Worm (Caenorhabditis elegans) whole organism, mixed stage, embryonic: ENCODE data around the gene pat-4.

Experiments used
- bed-3 ChIP-seq: fragments of 200-800 bp; sonication (Bioruptor generic); optimal IDR thresholded peaks from 3 replicates; lab custom pipeline; 2018; ENCODE audit warnings: mild to moderate bottlenecking, missing genetic modification characterization, moderate library complexity, missing compliant biosample characterization
- blmp-1 ChIP-seq: fragments of 150-350 bp; optimal IDR thresholded peaks from 2 replicates; lab custom pipeline; 2014; ENCODE audit warnings: missing biosample characterization, missing genetic modification characterization
- ceh-39 ChIP-seq: fragments of 150-350 bp; optimal IDR thresholded peaks from 2 replicates; lab custom pipeline; 2014; ENCODE audit warnings: missing biosample characterization, missing genetic modification characterization
- ceh-43 ChIP-seq: fragments of 200-800 bp; sonication (Bioruptor generic); optimal IDR thresholded peaks from 2 replicates; lab custom pipeline; 2018; ENCODE audit warnings: mild to moderate bottlenecking, missing genetic modification characterization, moderate library complexity, missing compliant biosample characterization
- ceh-83 ChIP-seq: fragments of 200-800 bp; sonication (Bioruptor generic); optimal IDR thresholded peaks from 2 replicates; lab custom pipeline; 2018; ENCODE audit warnings: mild to moderate bottlenecking, missing genetic modification characterization, missing compliant biosample characterization
- ces-1 ChIP-seq: fragments of 150-350 bp; optimal IDR thresholded peaks from 2 replicates; lab custom pipeline; 2014; ENCODE audit warnings: missing biosample characterization, missing genetic modification reagents, missing genetic modification characterization
- cnd-1 ChIP-seq: fragments of 200-800 bp; sonication (Bioruptor generic); optimal IDR thresholded peaks from 2 replicates; lab custom pipeline; 2018; ENCODE audit warnings: mild to moderate bottlenecking, missing genetic modification characterization, missing compliant biosample characterization
- drap-1 ChIP-seq: fragments of 200-800 bp; sonication (Bioruptor generic); optimal IDR thresholded peaks from 3 replicates; lab custom pipeline; 2018; ENCODE audit warnings: mild to moderate bottlenecking, missing genetic modification characterization, missing compliant biosample characterization
- elt-1 ChIP-seq: sonication (generic microtip); optimal IDR thresholded peaks from 2 replicates; lab custom pipeline; 2017; ENCODE audit warnings: missing genetic modification characterization, mild to moderate bottlenecking, missing compliant biosample characterization, antibody characterized with exemption, moderate library complexity, borderline replicate concordance; ENCODE audit not compliant: insufficient read depth
- elt-3 ChIP-seq: fragments of 150-350 bp; optimal IDR thresholded peaks from 2 replicates; lab custom pipeline; 2014; ENCODE audit warnings: missing biosample characterization, missing genetic modification characterization
- flh-1 ChIP-seq: fragments of 200-800 bp; sonication (Bioruptor generic); optimal IDR thresholded peaks from 2 replicates; lab custom pipeline; 2018; ENCODE audit warnings: mild to moderate bottlenecking, missing genetic modification characterization, moderate library complexity, missing compliant biosample characterization
- ham-2 ChIP-seq: fragments of 200-800 bp; sonication (Bioruptor generic); optimal IDR thresholded peaks from 2 replicates; lab custom pipeline; 2018; ENCODE audit warnings: mild to moderate bottlenecking, missing genetic modification characterization, missing compliant biosample characterization
- hlh-1 ChIP-seq: fragments of 150-350 bp; optimal IDR thresholded peaks from 2 replicates; lab custom pipeline; 2014; ENCODE audit warnings: missing biosample characterization, missing genetic modification reagents, missing genetic modification characterization
- lin-13 ChIP-seq: fragments of 150-350 bp; optimal IDR thresholded peaks from 2 replicates; lab custom pipeline; 2014; ENCODE audit warnings: missing biosample characterization, missing genetic modification characterization
- lin-32 ChIP-seq: fragments of 200-800 bp; sonication (Bioruptor generic); optimal IDR thresholded peaks from 2 replicates; lab custom pipeline; 2018; ENCODE audit warnings: mild to moderate bottlenecking, missing genetic modification characterization, missing compliant biosample characterization
- lsy-2 ChIP-seq: fragments of 150-350 bp; optimal IDR thresholded peaks from 2 replicates; lab custom pipeline; 2014; ENCODE audit warnings: missing biosample characterization, missing genetic modification characterization
- mab-5 ChIP-seq: fragments of 150-350 bp; optimal IDR thresholded peaks from 2 replicates; lab custom pipeline; 2014; ENCODE audit warnings: missing biosample characterization, missing genetic modification characterization
- mep-1 ChIP-seq: fragments of 150-350 bp; optimal IDR thresholded peaks from 2 replicates; lab custom pipeline; 2017; ENCODE audit warnings: missing biosample characterization, missing genetic modification reagents, missing genetic modification characterization, inconsistent platforms
- mls-2 ChIP-seq: sonication (generic microtip); optimal IDR thresholded peaks from 2 replicates; lab custom pipeline; 2016; ENCODE audit warnings: mild to moderate bottlenecking, missing genetic modification characterization, moderate library complexity, missing compliant biosample characterization
- nhr-12 ChIP-seq: fragments of 150-350 bp; optimal IDR thresholded peaks from 2 replicates; lab custom pipeline; 2014; ENCODE audit warnings: missing biosample characterization, missing genetic modification characterization
- nhr-237 ChIP-seq: fragments of 150-350 bp; optimal IDR thresholded peaks from 2 replicates; lab custom pipeline; 2014; ENCODE audit warnings: missing biosample characterization, missing genetic modification characterization
- nhr-76 ChIP-seq: sonication (generic microtip); optimal IDR thresholded peaks from 2 replicates; lab custom pipeline; 2017; ENCODE audit warnings: missing biosample characterization, missing genetic modification characterization
- snpc-4 ChIP-seq: fragments of 150-350 bp; optimal IDR thresholded peaks from 2 replicates; lab custom pipeline; 2014; ENCODE audit warnings: missing biosample characterization, missing genetic modification characterization
- tbx-8 ChIP-seq: fragments of 200-800 bp; sonication (Bioruptor generic); optimal IDR thresholded peaks from 2 replicates; lab custom pipeline; 2018; ENCODE audit warnings: mild to moderate bottlenecking, missing genetic modification characterization, moderate library complexity, missing compliant biosample characterization
- unc-120 ChIP-seq: sonication (generic microtip); optimal IDR thresholded peaks from 2 replicates; lab custom pipeline; 2017; ENCODE audit warnings: missing genetic modification characterization, missing compliant biosample characterization; ENCODE audit not compliant: poor library complexity, severe bottlenecking
- unc-39 ChIP-seq: fragments of 150-350 bp; optimal IDR thresholded peaks from 2 replicates; lab custom pipeline; 2014; ENCODE audit warnings: missing biosample characterization, missing genetic modification characterization
- unc-62 ChIP-seq: fragments of 150-350 bp; optimal IDR thresholded peaks from 2 replicates; lab custom pipeline; 2014; ENCODE audit warnings: missing biosample characterization, missing genetic modification reagents, missing genetic modification characterization
- ztf-11 ChIP-seq: fragments of 150-350 bp; optimal IDR thresholded peaks from 2 replicates; lab custom pipeline; 2014; ENCODE audit warnings: missing biosample characterization, missing genetic modification characterization

The pat-4 gene

DNA sequence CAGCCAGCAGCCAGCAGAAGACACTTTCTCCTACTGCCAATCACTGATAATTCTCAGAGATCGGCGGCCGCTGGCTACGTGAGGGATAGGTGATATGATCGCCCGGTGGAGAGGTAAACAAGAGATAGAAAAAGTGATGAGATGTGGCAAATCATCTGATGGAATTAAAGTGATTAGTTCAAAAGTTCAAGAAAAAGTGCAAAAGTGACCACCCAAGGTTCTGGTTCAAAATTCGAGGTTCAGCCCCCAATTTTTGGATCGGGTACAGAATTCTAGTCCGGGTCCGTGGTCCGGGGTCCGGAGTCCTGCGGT lies 29.0 kb downstream of the pat-4 start:
- TF ChIP-seq ham-2 (GFP tag; lab: Kevin White, UChicago) (no peak), hlh-1 (tag; lab: Kevin White, UChicago) (peak; percentile 15), nhr-237 (tag; lab: Kevin White, UChicago) (no peak), drap-1 (GFP tag; lab: Kevin White, UChicago) (no peak), mep-1 (no peak), cnd-1 (tag; lab: Kevin White, UChicago) (no peak), nhr-12 (tag; lab: Kevin White, UChicago) (no peak), flh-1 (no peak), unc-120 (peak; percentile 15), elt-3 (tag; lab: Kevin White, UChicago) (no peak), unc-62 (GFP tag; lab: Kevin White, UChicago) (peak; percentile 72)

DNA sequence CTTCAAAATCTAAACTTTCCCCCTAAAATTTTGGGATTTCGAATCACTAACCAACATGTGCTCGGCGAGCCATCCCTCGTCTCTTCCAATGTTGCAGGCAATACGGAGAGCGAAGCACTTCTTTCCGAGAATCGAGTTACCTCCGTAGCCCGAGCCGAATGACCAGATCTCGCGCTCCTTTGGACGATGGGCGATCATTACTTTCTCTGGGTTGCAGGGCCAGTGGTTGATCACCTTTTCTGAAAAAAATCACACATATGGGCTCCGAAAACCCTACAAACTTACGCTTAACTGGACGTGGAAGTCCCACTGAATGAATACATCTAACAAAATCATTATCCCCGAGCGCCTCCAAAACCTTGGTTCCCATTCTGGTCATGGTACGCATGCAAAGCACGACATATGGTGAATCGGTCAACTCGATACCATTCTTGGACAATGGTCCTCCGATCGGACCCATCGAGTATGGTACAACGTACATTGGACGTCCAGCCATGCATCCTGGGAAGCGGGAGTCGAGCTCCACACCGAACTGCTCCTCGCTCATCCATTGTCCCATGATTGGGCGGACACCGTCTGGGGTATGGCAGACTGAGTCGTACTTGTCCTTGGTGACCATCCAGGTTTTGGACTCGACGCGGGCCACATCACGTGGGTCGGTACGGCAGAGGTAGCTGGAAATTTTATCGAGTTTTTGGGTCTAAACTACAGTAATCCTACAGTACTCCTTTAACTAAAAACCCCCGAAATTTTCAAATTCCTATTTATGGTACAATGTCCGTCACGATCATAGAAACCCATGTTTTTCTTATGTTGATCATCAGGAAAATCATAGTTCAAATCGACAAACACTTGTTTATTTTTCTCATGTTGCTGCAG lies 29.6 kb downstream of the pat-4 start:
- no peak for TF ChIP-seq lsy-2
- TF ChIP-seq ceh-43 (GFP tag; lab: Kevin White, UChicago) = no peak
- TF ChIP-seq ces-1 (GFP tag; lab: Kevin White, UChicago) = no peak
- no peak for TF ChIP-seq mep-1
- TF ChIP-seq cnd-1 (tag; lab: Kevin White, UChicago) = no peak

DNA sequence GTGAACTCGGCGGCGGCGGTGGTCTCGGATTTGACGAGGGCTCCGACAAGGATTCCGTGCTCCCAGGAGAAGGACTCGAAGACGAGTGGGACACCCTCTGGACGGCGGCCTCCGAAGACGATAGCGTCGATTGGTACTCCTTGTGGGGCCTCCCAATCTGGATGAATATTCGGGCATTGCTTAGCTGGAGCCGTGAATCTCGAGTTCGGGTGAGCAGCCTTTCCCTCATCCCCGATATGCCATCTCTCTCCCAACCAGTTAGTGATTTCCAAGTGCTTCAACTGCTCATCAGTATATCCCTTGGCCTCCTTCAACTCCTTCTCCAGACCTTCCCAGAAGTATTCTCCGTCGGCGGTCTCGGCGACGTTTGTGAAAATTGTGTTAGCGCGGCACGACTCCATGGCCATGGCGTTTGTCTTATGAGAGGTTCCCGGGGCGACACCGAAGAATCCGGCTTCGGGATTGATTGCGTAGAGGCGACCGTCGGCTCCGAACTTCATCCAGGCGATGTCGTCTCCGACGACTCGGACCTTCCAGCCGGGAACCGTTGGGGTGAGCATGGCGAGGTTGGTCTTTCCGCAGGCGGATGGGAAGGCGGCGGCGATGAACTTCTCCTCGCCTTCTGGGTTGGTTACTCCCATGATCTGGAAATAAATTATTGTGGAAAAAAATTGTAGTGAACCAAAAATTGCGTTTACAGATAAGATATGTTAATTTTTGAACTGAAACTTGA lies 30.9 kb downstream of the pat-4 start:
- TF ChIP-seq ces-1 (GFP tag; lab: Kevin White, UChicago) (no peak), mep-1 (no peak)

DNA sequence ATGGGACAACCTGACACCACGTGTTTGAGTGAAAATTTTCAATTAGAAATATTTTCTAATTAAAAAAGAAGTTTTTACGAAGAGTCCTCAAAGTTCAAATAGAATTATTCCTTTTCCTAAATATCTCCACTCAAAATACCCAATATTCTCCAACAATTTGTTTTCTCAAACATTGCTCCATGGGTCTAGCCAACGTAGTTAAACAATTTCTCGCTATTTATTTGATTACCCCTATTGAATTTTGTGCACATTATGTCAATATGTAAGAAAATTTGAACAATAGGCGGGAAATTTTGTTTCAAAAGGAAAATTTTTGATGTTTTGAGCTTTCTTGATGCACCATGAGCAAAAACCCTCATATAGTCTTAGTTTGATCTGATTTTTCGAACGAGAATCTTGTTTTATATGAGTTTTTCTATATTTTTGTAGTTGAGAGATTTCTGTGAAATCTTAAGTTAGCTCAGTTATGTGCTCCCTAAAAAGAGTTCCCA lies 32.2 kb downstream of the pat-4 start:
- no peak for TF ChIP-seq unc-39
- no peak for TF ChIP-seq snpc-4 (tag; lab: Kevin White, UChicago)
- no peak for TF ChIP-seq elt-1
- no peak for TF ChIP-seq lin-13 (tag; lab: Kevin White, UChicago)
- TF ChIP-seq ceh-43 (GFP tag; lab: Kevin White, UChicago) = no peak
- TF ChIP-seq ces-1 (GFP tag; lab: Kevin White, UChicago) = peak; percentile 68

DNA sequence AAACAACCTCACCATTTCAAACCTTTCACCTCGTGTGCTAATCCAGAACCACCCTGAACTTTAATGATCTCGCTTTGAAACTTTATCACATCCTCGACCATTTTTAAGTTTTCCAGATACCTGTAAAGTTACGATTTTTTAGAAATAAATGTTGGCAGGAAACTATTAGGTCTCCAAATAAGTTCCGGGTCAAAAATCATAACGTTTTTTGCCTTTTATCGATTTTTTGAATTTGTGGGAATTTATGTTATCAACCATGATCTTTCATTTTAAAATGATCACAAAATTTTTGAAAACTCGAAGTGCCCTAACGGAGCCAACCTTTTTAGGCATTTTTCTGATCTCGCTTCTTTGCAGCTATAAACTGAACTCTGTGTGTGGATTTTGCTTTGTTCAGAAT lies 33.6 kb downstream of the pat-4 start, which contains the start of gene btb-5:
Gene btb-5, minus strand, starts transcription at position 101 of the 400 bp plus-strand sequence.
- TF ChIP-seq lin-32 (GFP tag; lab: Kevin White, UChicago) (no peak), drap-1 (GFP tag; lab: Kevin White, UChicago) (no peak), nhr-12 (tag; lab: Kevin White, UChicago) (no peak), blmp-1 (tag; lab: Kevin White, UChicago) (no peak), nhr-237 (tag; lab: Kevin White, UChicago) (no peak), bed-3 (GFP tag; lab: Kevin White, UChicago) (no peak), nhr-76 (tag; lab: Kevin White, UChicago) (no peak), ces-1 (GFP tag; lab: Kevin White, UChicago) (no peak), tbx-8 (GFP tag; lab: Kevin White, UChicago) (no peak), ceh-39 (tag; lab: Kevin White, UChicago) (no peak), mab-5 (tag; lab: Kevin White, UChicago) (no peak), mep-1 (no peak)

DNA sequence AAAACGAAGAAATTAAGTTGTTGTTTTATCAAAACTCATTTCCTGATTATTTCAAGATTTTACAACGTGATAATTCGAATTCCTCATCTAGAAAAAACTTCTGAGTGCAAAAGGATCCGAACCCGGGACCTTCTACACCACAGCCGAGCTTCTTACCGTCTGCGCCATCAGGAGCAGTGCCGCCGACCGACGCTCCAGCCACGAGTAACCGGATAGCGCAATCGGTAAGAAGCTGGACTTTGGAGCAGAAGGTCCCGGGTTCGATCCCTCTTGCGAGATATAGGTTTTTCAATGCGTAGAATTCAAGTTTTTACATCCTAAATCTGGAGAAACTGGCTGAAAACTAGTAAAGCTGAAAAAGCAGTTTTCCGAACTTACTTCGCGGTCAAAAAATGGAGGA lies 40.9 kb downstream of the pat-4 start:
- TF ChIP-seq nhr-237 (tag; lab: Kevin White, UChicago) (no peak), ceh-83 (GFP tag; lab: Kevin White, UChicago) (no peak), unc-120 (no peak), mls-2 (tag; lab: Kevin White, UChicago) (no peak), ceh-43 (GFP tag; lab: Kevin White, UChicago) (no peak), snpc-4 (tag; lab: Kevin White, UChicago) (no peak), ztf-11 (tag; lab: Kevin White, UChicago) (no peak), blmp-1 (tag; lab: Kevin White, UChicago) (no peak)
- TF ChIP-seq, all 35 proteins: peak for 0
